Fruit fly (Drosophila melanogaster) whole organism, embryonic: ENCODE measurements around the gene CG46313.
A peak's percentile ranks its signal among the peaks of the same experiment; 100 is the strongest.

Experiments
- Atf6 ChIP-seq: fragments of 200-800 bp; sonication (Bioruptor generic); IDR thresholded peaks from 2 replicates; pipeline ENCODE4 v1.3.6; 2022; ENCODE audit warnings: missing biosample characterization, missing genetic modification characterization
- CG10209 ChIP-seq: fragments of 200-800 bp; sonication (Bioruptor generic); optimal IDR thresholded peaks from 3 replicates; lab custom pipeline; 2017; ENCODE audit warnings: missing biosample characterization, mild to moderate bottlenecking, missing genetic modification characterization, missing genetic modification reagents
- CG15479 ChIP-seq: fragments of 200-800 bp; sonication (Bioruptor generic); optimal IDR thresholded peaks from 3 replicates; lab custom pipeline; 2019; ENCODE audit warnings: missing biosample characterization, mild to moderate bottlenecking, missing genetic modification characterization, moderate library complexity
- CG16815 ChIP-seq: fragments of 200-800 bp; sonication (Bioruptor generic); optimal IDR thresholded peaks from 3 replicates; lab custom pipeline; 2017; ENCODE audit warnings: missing biosample characterization, mild to moderate bottlenecking, missing genetic modification characterization
- CG2678 ChIP-seq: fragments of 200-800 bp; sonication (Bioruptor generic); optimal IDR thresholded peaks from 3 replicates; lab custom pipeline; 2019; ENCODE audit warnings: missing biosample characterization, mild to moderate bottlenecking, missing genetic modification characterization, moderate library complexity
- CG3995 ChIP-seq: fragments of 200-800 bp; sonication (Bioruptor generic); optimal IDR thresholded peaks from 3 replicates; lab custom pipeline; 2016; ENCODE audit warnings: missing biosample characterization, missing genetic modification characterization
- CG4707 ChIP-seq: fragments of 200-800 bp; sonication (Bioruptor generic); optimal IDR thresholded peaks from 2 replicates; lab custom pipeline; 2018; ENCODE audit warnings: missing biosample characterization, mild to moderate bottlenecking, missing genetic modification characterization, moderate library complexity
- CG6791 ChIP-seq: fragments of 200-800 bp; sonication (Bioruptor generic); IDR thresholded peaks from 3 replicates; pipeline ENCODE4 v1.3.6; 2022; ENCODE audit warnings: missing biosample characterization, missing genetic modification characterization; ENCODE audit not compliant: partially characterized antibody
- CG8290 ChIP-seq, 3 experiments: fragments of 200-800 bp; sonication (Bioruptor generic); optimal IDR thresholded peaks; 2 replicates each; lab custom pipeline; 2016 to 2019; ENCODE audit warnings: missing biosample characterization in 3 of 3, missing genetic modification characterization in 3 of 3, mild to moderate bottlenecking in 2 of 3, moderate library complexity in 1 of 3
- CG9817 ChIP-seq: fragments of 200-800 bp; sonication (Bioruptor generic); optimal IDR thresholded peaks from 2 replicates; lab custom pipeline; 2018; ENCODE audit warnings: missing biosample characterization, mild to moderate bottlenecking, missing genetic modification characterization, moderate library complexity
- CG9876 ChIP-seq: fragments of 200-800 bp; sonication (Bioruptor generic); optimal IDR thresholded peaks from 2 replicates; lab custom pipeline; 2016; ENCODE audit warnings: missing biosample characterization, missing genetic modification characterization
- Dek ChIP-seq: fragments of 200-800 bp; sonication (Bioruptor generic); optimal IDR thresholded peaks from 3 replicates; lab custom pipeline; 2019; ENCODE audit warnings: missing biosample characterization, mild to moderate bottlenecking, missing genetic modification characterization, moderate library complexity
- Doc3 ChIP-seq: fragments of 200-800 bp; sonication (Bioruptor generic); IDR thresholded peaks from 3 replicates; pipeline ENCODE4 v1.3.6; 2022; ENCODE audit warnings: missing biosample characterization, missing genetic modification characterization; ENCODE audit not compliant: partially characterized antibody
- Ets65A ChIP-seq: fragments of 200-800 bp; sonication (Bioruptor generic); peaks from one replicate; lab custom pipeline; 2016; ENCODE audit warnings: missing biosample characterization, missing genetic modification characterization
- H2.0 ChIP-seq: fragments of 200-800 bp; sonication (Bioruptor generic); IDR thresholded peaks from 2 replicates; pipeline ENCODE4 v1.3.6; 2022; ENCODE audit warnings: missing biosample characterization, missing genetic modification characterization
- HLH3B ChIP-seq: fragments of 200-800 bp; sonication (Bioruptor generic); IDR thresholded peaks from 2 replicates; pipeline ENCODE4 v1.3.6; 2022; ENCODE audit warnings: missing biosample characterization, missing genetic modification characterization
- HmgZ ChIP-seq: fragments of 200-800 bp; sonication (Bioruptor generic); optimal IDR thresholded peaks from 2 replicates; lab custom pipeline; 2018; ENCODE audit warnings: missing biosample characterization, mild to moderate bottlenecking, missing genetic modification characterization
- Hmx ChIP-seq: fragments of 200-800 bp; sonication (Bioruptor generic); optimal IDR thresholded peaks from 2 replicates; lab custom pipeline; 2016; ENCODE audit warnings: missing biosample characterization, missing genetic modification characterization
- Hr51 ChIP-seq, 2 experiments: fragments of 200-800 bp; sonication (Bioruptor generic); optimal IDR thresholded peaks; 2 replicates in 1 of 2; 3 replicates in 1 of 2; lab custom pipeline; 2016 to 2018; ENCODE audit warnings: missing biosample characterization in 2 of 2, missing genetic modification characterization in 2 of 2, mild to moderate bottlenecking in 1 of 2, moderate library complexity in 1 of 2
- Hsf ChIP-seq: fragments of 200-800 bp; sonication (Bioruptor generic); optimal IDR thresholded peaks from 3 replicates; lab custom pipeline; 2016; ENCODE audit warnings: missing biosample characterization, missing genetic modification characterization
- Kr ChIP-seq: fragments of 200-800 bp; sonication (Bioruptor generic); optimal IDR thresholded peaks from 2 replicates; lab custom pipeline; 2017; ENCODE audit warnings: missing biosample characterization, mild to moderate bottlenecking, missing genetic modification characterization
- MBD-R2 ChIP-seq: fragments of 200-800 bp; sonication (Bioruptor generic); IDR thresholded peaks from 2 replicates; pipeline ENCODE4 v1.3.6; 2022; ENCODE audit warnings: missing biosample characterization, missing genetic modification characterization
- Med ChIP-seq: fragments of 200-800 bp; sonication (Bioruptor generic); peaks from one replicate; lab custom pipeline; 2016; ENCODE audit warnings: missing biosample characterization, missing genetic modification characterization, mild to moderate bottlenecking, inconsistent platforms, moderate library complexity
- NfI ChIP-seq: fragments of 200-800 bp; sonication (Bioruptor generic); optimal IDR thresholded peaks from 3 replicates; lab custom pipeline; 2018; ENCODE audit warnings: missing biosample characterization, mild to moderate bottlenecking, missing genetic modification characterization, moderate library complexity
- Side ChIP-seq: fragments of 200-800 bp; sonication (Bioruptor generic); optimal IDR thresholded peaks from 2 replicates; lab custom pipeline; 2016; ENCODE audit warnings: missing biosample characterization, missing genetic modification characterization
- Trl ChIP-seq, 3 experiments: fragments of >200 bp in 2 of 3; fragments of 200-800 bp in 1 of 3; sonication (Bioruptor generic) in 1 of 3; optimal IDR thresholded peaks; 2 replicates in 1 of 3; 3 replicates in 2 of 3; lab custom pipeline; 2016 to 2017; ENCODE audit warnings: missing biosample characterization in 1 of 3, missing genetic modification characterization in 1 of 3
- ato ChIP-seq: fragments of 200-800 bp; sonication (Bioruptor generic); IDR thresholded peaks from 2 replicates; pipeline ENCODE4 v1.3.6; 2022; ENCODE audit warnings: missing biosample characterization, missing genetic modification characterization; ENCODE audit not compliant: partially characterized antibody
- bsh ChIP-seq, 2 experiments: fragments of 200-800 bp; sonication (Bioruptor generic); optimal IDR thresholded peaks; 2 replicates each; lab custom pipeline; 2017 to 2018; ENCODE audit warnings: mild to moderate bottlenecking in 2 of 2, missing biosample characterization in 2 of 2, missing genetic modification characterization in 2 of 2, moderate library complexity in 1 of 2
- cg ChIP-seq: fragments of 200-800 bp; sonication (Bioruptor generic); optimal IDR thresholded peaks from 3 replicates; lab custom pipeline; 2019; ENCODE audit warnings: missing biosample characterization, mild to moderate bottlenecking, missing genetic modification characterization, moderate library complexity
- chif ChIP-seq, 2 experiments: fragments of 200-800 bp; sonication (Bioruptor generic); optimal IDR thresholded peaks; 3 replicates each; lab custom pipeline; 2016; ENCODE audit warnings: missing biosample characterization in 2 of 2, missing genetic modification characterization in 2 of 2
- en ChIP-seq: fragments of 200-800 bp; sonication (Bioruptor generic); optimal IDR thresholded peaks from 2 replicates; lab custom pipeline; 2016; ENCODE audit warnings: missing biosample characterization, missing genetic modification characterization
- exex ChIP-seq: fragments of 200-800 bp; sonication (Bioruptor generic); optimal IDR thresholded peaks from 4 replicates; lab custom pipeline; 2018; ENCODE audit warnings: missing biosample characterization, mild to moderate bottlenecking, missing genetic modification characterization, moderate library complexity
- fd3F ChIP-seq: fragments of 200-800 bp; sonication (Bioruptor generic); optimal IDR thresholded peaks from 2 replicates; lab custom pipeline; 2018; ENCODE audit warnings: missing biosample characterization, mild to moderate bottlenecking, missing genetic modification characterization, moderate library complexity
- fd96Cb ChIP-seq: fragments of 200-800 bp; sonication (Bioruptor generic); optimal IDR thresholded peaks from 2 replicates; lab custom pipeline; 2018; ENCODE audit warnings: missing biosample characterization, mild to moderate bottlenecking, missing genetic modification characterization, moderate library complexity
- fu2 ChIP-seq: fragments of 200-800 bp; sonication (Bioruptor generic); optimal IDR thresholded peaks from 2 replicates; lab custom pipeline; 2016; ENCODE audit warnings: missing biosample characterization, missing genetic modification characterization
- gem ChIP-seq: fragments of 200-800 bp; sonication (Bioruptor generic); optimal IDR thresholded peaks from 2 replicates; lab custom pipeline; 2019; ENCODE audit warnings: missing biosample characterization, mild to moderate bottlenecking, missing genetic modification characterization, moderate library complexity
- grau ChIP-seq: fragments of 200-800 bp; optimal IDR thresholded peaks from 3 replicates; lab custom pipeline; 2019; ENCODE audit warnings: missing biosample characterization, mild to moderate bottlenecking, missing genetic modification characterization, moderate library complexity
- hbn ChIP-seq: fragments of 200-800 bp; sonication (Bioruptor generic); IDR thresholded peaks from 2 replicates; pipeline ENCODE4 v1.3.6; 2022; ENCODE audit warnings: missing biosample characterization, missing genetic modification characterization; ENCODE audit not compliant: partially characterized antibody
- hkb ChIP-seq, 2 experiments: fragments of 200-800 bp in 1 of 2; fragments of >200 bp in 1 of 2; sonication (Bioruptor generic) in 1 of 2; IDR thresholded peaks in 1 of 2; optimal IDR thresholded peaks in 1 of 2; 2 replicates each; pipeline versions ENCODE4 v1.3.6 to Lab custom; 2017 to 2022; ENCODE audit warnings: missing biosample characterization in 1 of 2, missing genetic modification characterization in 1 of 2
- mam ChIP-seq: fragments of 200-800 bp; sonication (Bioruptor generic); optimal IDR thresholded peaks from 3 replicates; lab custom pipeline; 2016; ENCODE audit warnings: missing biosample characterization, missing genetic modification characterization
- nerfin-2 ChIP-seq: fragments of 200-800 bp; sonication (Bioruptor generic); IDR thresholded peaks from 2 replicates; pipeline ENCODE4 v1.3.6; 2022; ENCODE audit warnings: missing biosample characterization, missing genetic modification characterization; ENCODE audit not compliant: partially characterized antibody
- phol ChIP-seq: fragments of 200-800 bp; sonication (Bioruptor generic); optimal IDR thresholded peaks from 3 replicates; lab custom pipeline; 2018; ENCODE audit warnings: missing biosample characterization, mild to moderate bottlenecking, missing genetic modification characterization, moderate library complexity
- ranshi ChIP-seq: fragments of 200-800 bp; sonication (Bioruptor generic); IDR thresholded peaks from 2 replicates; pipeline ENCODE4 v1.3.6; 2022; ENCODE audit warnings: missing biosample characterization, missing genetic modification characterization
- repo ChIP-seq: fragments of 200-800 bp; sonication (Bioruptor generic); optimal IDR thresholded peaks from 2 replicates; lab custom pipeline; 2016; ENCODE audit warnings: missing biosample characterization, missing genetic modification characterization
- run ChIP-seq: fragments of 200-800 bp; sonication (Bioruptor generic); optimal IDR thresholded peaks from 3 replicates; lab custom pipeline; 2018; ENCODE audit warnings: missing biosample characterization, mild to moderate bottlenecking, missing genetic modification characterization
- shn ChIP-seq: fragments of 200-800 bp; sonication (Bioruptor generic); optimal IDR thresholded peaks from 3 replicates; lab custom pipeline; 2016; ENCODE audit warnings: missing biosample characterization, missing genetic modification characterization
- ttk ChIP-seq: fragments of 200-800 bp; sonication (Bioruptor generic); IDR thresholded peaks from 2 replicates; pipeline ENCODE4 v2.1.2; 2022; ENCODE audit warnings: missing biosample characterization, missing genetic modification characterization
- usp ChIP-seq: fragments of >200 bp; optimal IDR thresholded peaks from 2 replicates; lab custom pipeline; 2017; ENCODE audit warnings: missing biosample characterization, missing genetic modification characterization

CG46313 gene

DNA sequence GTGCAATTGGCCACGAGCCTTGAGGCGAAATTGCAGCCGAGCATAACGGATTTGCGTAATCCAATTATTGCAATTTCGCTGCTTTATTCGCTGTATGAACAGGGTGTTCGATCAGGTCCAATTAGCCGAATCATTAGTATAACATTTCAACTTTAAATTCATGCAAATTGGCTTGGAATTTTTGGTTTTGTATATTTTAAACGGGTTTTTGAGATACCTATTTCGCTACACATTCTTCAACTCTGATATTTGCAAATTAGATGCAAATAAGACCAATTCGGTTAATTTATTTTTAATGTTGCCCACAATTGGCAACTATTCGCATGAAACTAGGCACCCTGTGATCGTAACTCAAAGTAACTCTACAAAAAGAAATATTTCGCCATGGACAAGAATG lies 24.9 kb upstream of the CG46313 start (continued):
- peak; percentile 28 for TF ChIP-seq grau (tag; lab: Kevin White, UChicago)
- TF ChIP-seq hkb (optimal IDR thresholded peaks at IDR 0.05; lab: Kevin White, UChicago): no peak
- TF ChIP-seq hkb (GFP tag; IDR thresholded peaks at IDR 0.05; lab: Robert Waterston, UW): no peak
- peak; percentile 13 for TF ChIP-seq mam (GFP tag; lab: Kevin White, UChicago)
- no peak for TF ChIP-seq CG4707 (GFP tag; lab: Kevin White, UChicago)
- TF ChIP-seq CG9876 (GFP tag; lab: Kevin White, UChicago): no peak
- peak; percentile 8 for TF ChIP-seq en (GFP tag; lab: Kevin White, UChicago)
- TF ChIP-seq Trl (optimal IDR thresholded peaks at IDR 0.05; lab: Kevin White, UChicago): no peak
- TF ChIP-seq Trl (GFP tag; optimal IDR thresholded peaks at IDR 0.05; lab: Kevin White, UChicago): peak; percentile 35
- no peak for TF ChIP-seq Kr
- no peak for TF ChIP-seq CG15479 (GFP tag; lab: Kevin White, UChicago)
- peak; percentile 37 for TF ChIP-seq Side
- TF ChIP-seq fd3F (GFP tag; lab: Kevin White, UChicago): peak; percentile 31
- TF ChIP-seq Hmx (GFP tag; lab: Kevin White, UChicago): no peak
- TF ChIP-seq CG10209: peak; percentile 2
- TF ChIP-seq ttk (GFP tag; lab: Robert Waterston, UW): no peak
- peak in 1 of 2 experiments; percentile 39 for TF ChIP-seq Hr51 (GFP tag; optimal IDR thresholded peaks at IDR 0.05; lab: Kevin White, UChicago)
- TF ChIP-seq Atf6 (GFP tag; lab: Robert Waterston, UW): no peak
- TF ChIP-seq repo (GFP tag; lab: Kevin White, UChicago): no peak
- no peak for TF ChIP-seq Doc3
- TF ChIP-seq usp (GFP tag; lab: Kevin White, UChicago): no peak
- peak; percentile 7; the same call in 1 of the 2 replicates for TF ChIP-seq H2.0 (GFP tag; lab: Robert Waterston, UW)
- TF ChIP-seq NfI (GFP tag; lab: Kevin White, UChicago): peak; percentile 19
- no peak for TF ChIP-seq nerfin-2 (GFP tag; lab: Robert Waterston, UW)
- peak; percentile 28 for TF ChIP-seq fd96Cb
- TF ChIP-seq CG8290 (GFP tag; optimal IDR thresholded peaks at IDR 0.05; lab: Kevin White, UChicago): no peak
- peak in 1 of 2 experiments; percentile 13 for TF ChIP-seq CG8290 (tag; optimal IDR thresholded peaks at IDR 0.05; lab: Kevin White, UChicago)
- peak; percentile 8 for TF ChIP-seq CG2678 (tag; lab: Kevin White, UChicago)
- peak; percentile 20 for TF ChIP-seq HmgZ (tag; lab: Kevin White, UChicago)
- TF ChIP-seq chif (GFP tag; optimal IDR thresholded peaks at IDR 0.05; lab: Kevin White, UChicago): peak in 1 of 2 experiments; percentile 48
- TF ChIP-seq CG16815 (GFP tag; lab: Kevin White, UChicago): no peak
- TF ChIP-seq CG9817 (tag; lab: Kevin White, UChicago): peak; percentile 31
- TF ChIP-seq Med (GFP tag; lab: Kevin White, UChicago): peak; percentile 85
- TF ChIP-seq cg: no peak
- TF ChIP-seq Dek: no peak
- peak; percentile 94 for TF ChIP-seq Ets65A (GFP tag; lab: Kevin White, UChicago)
- no peak for TF ChIP-seq CG6791 (GFP tag; lab: Robert Waterston, UW)
- peak; percentile 43 for TF ChIP-seq fu2 (GFP tag; lab: Kevin White, UChicago)
- no peak for TF ChIP-seq CG3995 (GFP tag; lab: Kevin White, UChicago)
- TF ChIP-seq gem (tag; lab: Kevin White, UChicago): peak; percentile 45
- no peak for TF ChIP-seq ato (GFP tag; lab: Robert Waterston, UW)
- TF ChIP-seq run (tag; lab: Kevin White, UChicago): peak; percentile 3
- no peak for TF ChIP-seq exex (tag; lab: Kevin White, UChicago)
- peak; percentile 57 for TF ChIP-seq Hsf (GFP tag; lab: Kevin White, UChicago)
- no peak for TF ChIP-seq hbn (GFP tag; lab: Robert Waterston, UW)
- TF ChIP-seq phol (tag; lab: Kevin White, UChicago): peak; percentile 10
- TF ChIP-seq shn (GFP tag; lab: Kevin White, UChicago): peak; percentile 52
- TF ChIP-seq MBD-R2 (GFP tag; lab: Robert Waterston, UW): no peak
- peak in 1 of 2 experiments; percentile 70 for TF ChIP-seq bsh (GFP tag; optimal IDR thresholded peaks at IDR 0.05; lab: Kevin White, UChicago)
- 0 out of 2 replicates have a peak, but pooled peaks have one; percentile 6 for TF ChIP-seq HLH3B (GFP tag; lab: Robert Waterston, UW)
- TF ChIP-seq ranshi (GFP tag; lab: Robert Waterston, UW): 0 out of 2 replicates have a peak, but pooled peaks have one; percentile 9
